Fruit fly (Drosophila melanogaster): Measurements from ENCODE around the gene CG9692.
A peak's percentile ranks its signal among the peaks of the same experiment; 100 is the strongest.

CG9692 gene

dm6 chr3L:16711430-16712228 is 6.9 kb downstream of the CG9692 start, which contains the start of the genes CG43954, Lasp and Dab (continued):
- TF ChIP-seq CG10366 (GFP tag; IDR thresholded peaks at IDR 0.05) (peak; percentile 17; the same call in 1 of the 2 replicates), ap (GFP tag; IDR thresholded peaks at IDR 0.05) (0 out of 2 replicates have a peak, but pooled peaks have one; percentile 13), CG2875 (GFP tag; optimal IDR thresholded peaks at IDR 0.05) (peak; percentile 27), Fer3 (tag; optimal IDR thresholded peaks at IDR 0.05) (peak; percentile 2), Rx (GFP tag; IDR thresholded peaks at IDR 0.05) (no peak), CG13296 (GFP tag; optimal IDR thresholded peaks at IDR 0.05) (peak; percentile 55), HmgD (GFP tag; optimal IDR thresholded peaks at IDR 0.05) (no peak), sug (tag; optimal IDR thresholded peaks at IDR 0.05) (peak; percentile 52), pita (GFP tag; optimal IDR thresholded peaks at IDR 0.05) (peak; percentile 10), CG11093 (GFP tag; IDR thresholded peaks at IDR 0.05) (no peak), Hmr (GFP tag; optimal IDR thresholded peaks at IDR 0.05) (peak; percentile 78), CG15479 (GFP tag; optimal IDR thresholded peaks at IDR 0.05) (peak; percentile 87), CG6175 (GFP tag; IDR thresholded peaks at IDR 0.05) (no peak), CG2199 (GFP tag; IDR thresholded peaks at IDR 0.05) (peak; percentile 81; the same call in 1 of the 3 replicates), CG12659 (GFP tag; optimal IDR thresholded peaks at IDR 0.05) (peak; percentile 59), ci (GFP tag; IDR thresholded peaks at IDR 0.05) (peak; percentile 76; the same call in 2 of the 3 replicates), CG5953 (GFP tag; IDR thresholded peaks at IDR 0.05) (peak; percentile 22; the same call in 1 of the 2 replicates), dmrt99B (tag; optimal IDR thresholded peaks at IDR 0.05) (peak; percentile 9), gfzf (GFP tag; optimal IDR thresholded peaks at IDR 0.05) (peak; percentile 95)

- no peak for TF ChIP-seq CG4328 (GFP tag; optimal IDR thresholded peaks at IDR 0.05)
- no peak for TF ChIP-seq croc (GFP tag; conservative IDR thresholded peaks at IDR 0.05)
- TF ChIP-seq Dref (GFP tag; IDR thresholded peaks at IDR 0.05): 0 out of 2 replicates have a peak, but pooled peaks have one; percentile 11
- no peak for TF ChIP-seq fru (optimal IDR thresholded peaks at IDR 0.05)
- no peak for TF ChIP-seq BtbVII (GFP tag; optimal IDR thresholded peaks at IDR 0.05)
- no peak for TF ChIP-seq Six4 (GFP tag; optimal IDR thresholded peaks at IDR 0.05)
- TF ChIP-seq ara (GFP tag; IDR thresholded peaks at IDR 0.05): no peak
- TF ChIP-seq CG7987 (GFP tag; optimal IDR thresholded peaks at IDR 0.05): no peak
- peak; percentile 25 for TF ChIP-seq hkb (optimal IDR thresholded peaks at IDR 0.05)
- no peak for TF ChIP-seq hkb (GFP tag; IDR thresholded peaks at IDR 0.05)
- no peak for TF ChIP-seq HLH3B (GFP tag; IDR thresholded peaks at IDR 0.05)
- TF ChIP-seq CG3281 (GFP tag; optimal IDR thresholded peaks at IDR 0.05): no peak
- TF ChIP-seq dpn (GFP tag; optimal IDR thresholded peaks at IDR 0.05): no peak
- 0 out of 2 replicates have a peak, but pooled peaks have one; percentile 11 for TF ChIP-seq nerfin-2 (GFP tag; IDR thresholded peaks at IDR 0.05; ENCODE audit: partially characterized antibody)
- no peak for TF ChIP-seq CG9797 (GFP tag; optimal IDR thresholded peaks at IDR 0.05)
- TF ChIP-seq abd-A (tag; optimal IDR thresholded peaks at IDR 0.05): no peak
- TF ChIP-seq GATAe (GFP tag; conservative IDR thresholded peaks at IDR 0.05): no peak
- TF ChIP-seq HLHmδ (GFP tag; optimal IDR thresholded peaks at IDR 0.05): no peak
- TF ChIP-seq nerfin-1 (tag; optimal IDR thresholded peaks at IDR 0.05): peak; percentile 66
- no peak for TF ChIP-seq CkIIα-i1 (GFP tag; IDR thresholded peaks at IDR 0.05)
- no peak for TF ChIP-seq CG3838 (GFP tag; optimal IDR thresholded peaks at IDR 0.05)
- TF ChIP-seq CG13296 (GFP tag; optimal IDR thresholded peaks at IDR 0.05): no peak
- peak; percentile 56; the same call in 1 of the 2 replicates for TF ChIP-seq MBD-R2 (GFP tag; IDR thresholded peaks at IDR 0.05)
- no peak for TF ChIP-seq tin (GFP tag; optimal IDR thresholded peaks at IDR 0.05)
- no peak for TF ChIP-seq Mes4 (GFP tag; optimal IDR thresholded peaks at IDR 0.05)
- TF ChIP-seq gsb (GFP tag; IDR thresholded peaks at IDR 0.05): no peak
- TF ChIP-seq zen (tag; optimal IDR thresholded peaks at IDR 0.05): peak; percentile 35
- no peak for TF ChIP-seq disco-r (GFP tag; optimal IDR thresholded peaks at IDR 0.05)
- TF ChIP-seq MESR4 (GFP tag; optimal IDR thresholded peaks at IDR 0.05): peak; percentile 12
- no peak for TF ChIP-seq grn (GFP tag; optimal IDR thresholded peaks at IDR 0.05)
- TF ChIP-seq CG1602 (GFP tag; optimal IDR thresholded peaks at IDR 0.05): no peak
- no peak for TF ChIP-seq dysf (GFP tag; IDR thresholded peaks at IDR 0.05)
- no peak for TF ChIP-seq CG11093 (GFP tag; IDR thresholded peaks at IDR 0.05)
Observed at dm6 chr3L:16712371-16712770, 7.6 kb downstream of the CG9692 start.

Data from whole organism, embryonic.